Worm (Caenorhabditis elegans) whole organism, early embryonic: Measurements from ENCODE around the gene frpr-3.

Source experiments
- F13C5.2 ChIP-seq: sonication (generic microtip); optimal IDR thresholded peaks from 2 replicates; lab custom pipeline; 2017; ENCODE audit warnings: mild to moderate bottlenecking, missing genetic modification characterization, inconsistent platforms, missing compliant biosample characterization
- aly-1 ChIP-seq: sonication (generic microtip); optimal IDR thresholded peaks from 2 replicates; lab custom pipeline; 2016; ENCODE audit warnings: missing genetic modification characterization, missing compliant biosample characterization
- hmbx-1 ChIP-seq: sonication (generic microtip); optimal IDR thresholded peaks from 2 replicates; lab custom pipeline; 2016; ENCODE audit warnings: mild to moderate bottlenecking, missing genetic modification characterization, missing compliant biosample characterization
- tbx-11 ChIP-seq: fragments of 200-800 bp; sonication (Bioruptor generic); IDR thresholded peaks from 2 replicates; pipeline ENCODE4 v1.3.6; 2022; ENCODE audit warnings: missing genetic modification characterization, missing compliant biosample characterization
- tbx-37 ChIP-seq: fragments of 200-800 bp; sonication (Bioruptor generic); conservative IDR thresholded peaks from 2 replicates; pipeline ENCODE4 v1.3.6; 2022; ENCODE audit warnings: missing genetic modification reagents, missing genetic modification characterization, missing compliant biosample characterization

DNA sequence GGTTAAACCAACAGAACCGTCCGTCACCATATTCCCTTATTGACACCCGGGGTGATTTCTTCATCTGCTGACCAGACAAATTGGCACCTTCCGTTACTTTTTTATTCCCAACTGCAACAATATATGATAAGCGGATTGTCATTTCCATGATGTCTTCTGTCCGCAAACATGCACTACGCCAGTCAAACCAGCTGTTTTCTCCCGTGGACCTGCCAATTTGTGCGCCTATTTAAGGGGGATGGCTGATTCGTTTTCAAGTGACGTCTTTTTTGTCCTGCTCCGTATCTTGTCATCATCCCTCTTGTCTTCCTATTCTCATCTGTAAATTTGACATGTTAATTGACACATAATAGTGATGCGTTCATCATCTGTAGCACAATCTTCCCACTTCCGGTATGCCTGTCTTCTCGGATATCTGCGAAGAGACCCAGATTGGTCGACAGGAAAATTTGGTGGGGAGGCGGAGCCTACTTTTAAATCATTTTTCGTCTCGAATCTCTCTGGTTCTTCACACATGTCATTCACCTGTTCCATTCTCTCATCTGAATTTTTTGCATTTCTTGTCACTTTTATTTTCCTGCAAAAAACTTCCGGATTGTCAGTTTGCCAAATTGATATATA lies 23.0 kb upstream of the frpr-3 start:
- TF ChIP-seq tbx-11 (no peak), hmbx-1 (tag; lab: Kevin White, UChicago) (no peak), F13C5.2 (tag; lab: Kevin White, UChicago) (no peak), tbx-37 (no peak), aly-1 (no peak)
